Worm (Caenorhabditis elegans) whole organism, young adult: ENCODE data around the gene C24H10.3.

ENCODE experiments used
- C17E4.6 ChIP-seq: fragments of 200-800 bp; sonication (Bioruptor generic); IDR thresholded peaks from 2 replicates; pipeline ENCODE4 v1.3.6; 2022; ENCODE audit warnings: missing genetic modification reagents, missing genetic modification characterization, missing compliant biosample characterization
- F37B4.10 ChIP-seq: fragments of 200-800 bp; sonication (Bioruptor generic); IDR thresholded peaks from 2 replicates; pipeline ENCODE4 v1.3.6; 2022; ENCODE audit warnings: missing genetic modification characterization, missing compliant biosample characterization
- F39B2.1 ChIP-seq: fragments of 200-800 bp; sonication (Bioruptor generic); IDR thresholded peaks from 2 replicates; pipeline ENCODE4 v1.3.6; 2022; ENCODE audit warnings: missing genetic modification reagents, missing genetic modification characterization, missing compliant biosample characterization
- F57A8.1 ChIP-seq: fragments of 200-800 bp; sonication (Bioruptor generic); optimal IDR thresholded peaks from 2 replicates; lab custom pipeline; 2018; ENCODE audit warnings: mild to moderate bottlenecking, missing genetic modification characterization, moderate library complexity, missing compliant biosample characterization
- Y67H2A.10 ChIP-seq: fragments of 200-800 bp; sonication (Bioruptor generic); conservative IDR thresholded peaks from 2 replicates; pipeline ENCODE4 v1.3.6; 2022; ENCODE audit warnings: missing genetic modification reagents, missing genetic modification characterization, missing compliant biosample characterization
- ZK185.1 ChIP-seq: sonication (generic microtip); optimal IDR thresholded peaks from 2 replicates; lab custom pipeline; 2016; ENCODE audit warnings: mild to moderate bottlenecking, missing genetic modification characterization, missing compliant biosample characterization; ENCODE audit not compliant: poor library complexity, severe bottlenecking
- ama-1 ChIP-seq, 3 experiments: fragments of 150-350 bp in 1 of 3; sonication (generic microtip) in 2 of 3; optimal IDR thresholded peaks; 2 replicates each; lab custom pipeline; 2014 to 2018; ENCODE audit warnings: missing biosample characterization in 2 of 3, missing genetic modification characterization in 2 of 3, missing genetic modification reagents in 2 of 3
- attf-3 ChIP-seq: fragments of 200-800 bp; sonication (Bioruptor generic); conservative IDR thresholded peaks from 2 replicates; pipeline ENCODE4 v1.3.6; 2022; ENCODE audit warnings: missing genetic modification reagents, missing genetic modification characterization, missing compliant biosample characterization
- bed-1 ChIP-seq: fragments of 200-800 bp; sonication (Bioruptor generic); IDR thresholded peaks from 2 replicates; pipeline ENCODE4 v1.3.6; 2022; ENCODE audit warnings: missing genetic modification reagents, missing genetic modification characterization, missing compliant biosample characterization
- cebp-1 ChIP-seq, 2 experiments: fragments of 200-800 bp in 1 of 2; sonication (Bioruptor generic) in 1 of 2; sonication (generic microtip) in 1 of 2; IDR thresholded peaks in 1 of 2; optimal IDR thresholded peaks in 1 of 2; 2 replicates each; pipeline versions ENCODE4 v1.3.6 to Lab custom; 2017 to 2022; ENCODE audit warnings: missing compliant biosample characterization in 2 of 2, missing genetic modification characterization in 2 of 2, mild to moderate bottlenecking in 1 of 2, missing genetic modification reagents in 1 of 2, moderate library complexity in 1 of 2
- ceh-100 ChIP-seq: fragments of 200-800 bp; sonication (Bioruptor generic); IDR thresholded peaks from 2 replicates; pipeline ENCODE4 v1.3.6; 2022; ENCODE audit warnings: missing genetic modification reagents, missing genetic modification characterization, missing compliant biosample characterization
- ceh-91 ChIP-seq: fragments of 200-800 bp; sonication (Bioruptor generic); IDR thresholded peaks from 2 replicates; pipeline ENCODE4 v1.3.6; 2022; ENCODE audit warnings: missing genetic modification reagents, missing genetic modification characterization, missing compliant biosample characterization
- dpl-1 ChIP-seq: fragments of 150-350 bp; optimal IDR thresholded peaks from 2 replicates; lab custom pipeline; 2014; ENCODE audit warnings: missing biosample characterization, missing genetic modification reagents, missing genetic modification characterization
- ekl-4 ChIP-seq: fragments of 200-800 bp; sonication (Bioruptor generic); IDR thresholded peaks from 2 replicates; pipeline ENCODE4 v1.3.6; 2022; ENCODE audit warnings: missing genetic modification reagents, missing genetic modification characterization, missing compliant biosample characterization
- him-1 ChIP-seq: sonication (generic microtip); optimal IDR thresholded peaks from 2 replicates; lab custom pipeline; 2016; ENCODE audit warnings: missing genotype, missing genetic modification reagents, missing genetic modification characterization, missing compliant biosample characterization
- hlh-26 ChIP-seq: fragments of 200-800 bp; sonication (Bioruptor generic); conservative IDR thresholded peaks from 2 replicates; pipeline ENCODE4 v1.3.6; 2022; ENCODE audit warnings: missing genetic modification reagents, missing genetic modification characterization, missing compliant biosample characterization
- hsf-1 ChIP-seq: fragments of 200-800 bp; sonication (Bioruptor generic); IDR thresholded peaks from 2 replicates; pipeline ENCODE4 v1.3.6; 2022; ENCODE audit warnings: missing genetic modification reagents, missing genetic modification characterization, missing compliant biosample characterization
- let-607 ChIP-seq, 2 experiments: fragments of 200-800 bp in 1 of 2; sonication (Bioruptor generic) in 1 of 2; sonication (generic microtip) in 1 of 2; optimal IDR thresholded peaks; 2 replicates each; lab custom pipeline; 2016 to 2018; ENCODE audit warnings: mild to moderate bottlenecking in 2 of 2, missing compliant biosample characterization in 2 of 2, missing genetic modification characterization in 2 of 2, moderate library complexity in 2 of 2, missing genotype in 1 of 2
- lin-40 ChIP-seq: sonication (generic microtip); optimal IDR thresholded peaks from 2 replicates; lab custom pipeline; 2016; ENCODE audit warnings: missing genetic modification characterization, mild to moderate bottlenecking, missing compliant biosample characterization, missing genotype, missing genetic modification reagents
- lin-54 ChIP-seq: fragments of 200-800 bp; sonication (Bioruptor generic); optimal IDR thresholded peaks from 2 replicates; lab custom pipeline; 2018; ENCODE audit warnings: mild to moderate bottlenecking, missing genetic modification characterization, missing compliant biosample characterization
- lir-1 ChIP-seq: fragments of 200-800 bp; sonication (Bioruptor generic); conservative IDR thresholded peaks from 2 replicates; pipeline ENCODE4 v1.3.6; 2022; ENCODE audit warnings: missing genetic modification reagents, missing genetic modification characterization, missing compliant biosample characterization
- lsy-27 ChIP-seq: sonication (generic microtip); optimal IDR thresholded peaks from 2 replicates; lab custom pipeline; 2017; ENCODE audit warnings: missing genetic modification characterization, mild to moderate bottlenecking, missing compliant biosample characterization, antibody characterized with exemption, missing genotype, borderline replicate concordance; ENCODE audit not compliant: insufficient read depth
- madf-3 ChIP-seq: fragments of 200-800 bp; sonication (Bioruptor generic); IDR thresholded peaks from 2 replicates; pipeline ENCODE4 v1.3.6; 2022; ENCODE audit warnings: missing genetic modification reagents, missing genetic modification characterization, missing compliant biosample characterization
- mes-4 ChIP-seq: sonication (generic microtip); optimal IDR thresholded peaks from 2 replicates; lab custom pipeline; 2016; ENCODE audit warnings: missing genotype, missing genetic modification characterization, missing compliant biosample characterization
- mxl-1 ChIP-seq: sonication (generic microtip); optimal IDR thresholded peaks from 2 replicates; lab custom pipeline; 2016; ENCODE audit warnings: missing genetic modification characterization, missing compliant biosample characterization
- nhr-120 ChIP-seq: fragments of 200-800 bp; sonication (Bioruptor generic); IDR thresholded peaks from 2 replicates; pipeline ENCODE4 v1.3.6; 2022; ENCODE audit warnings: missing genetic modification characterization, missing compliant biosample characterization
- nhr-80 ChIP-seq: sonication (generic microtip); optimal IDR thresholded peaks from 2 replicates; lab custom pipeline; 2016; ENCODE audit warnings: missing genetic modification characterization, missing compliant biosample characterization
- nhr-90 ChIP-seq: sonication (generic microtip); optimal IDR thresholded peaks from 2 replicates; lab custom pipeline; 2016; ENCODE audit warnings: missing genotype, mild to moderate bottlenecking, missing genetic modification characterization, missing compliant biosample characterization
- pha-4 ChIP-seq: fragments of 150-350 bp; sonication (generic microtip); optimal IDR thresholded peaks from 2 replicates; lab custom pipeline; 2014; ENCODE audit warnings: missing biosample characterization, missing genetic modification reagents, missing genetic modification characterization
- rcor-1 ChIP-seq: fragments of 200-800 bp; sonication (Bioruptor generic); IDR thresholded peaks from 2 replicates; pipeline ENCODE4 v1.3.6; 2022; ENCODE audit warnings: missing genetic modification reagents, missing genetic modification characterization, missing compliant biosample characterization
- sdz-38 ChIP-seq: sonication (generic microtip); optimal IDR thresholded peaks from 2 replicates; lab custom pipeline; 2016; ENCODE audit warnings: missing genotype, missing genetic modification characterization, missing compliant biosample characterization
- sea-2 ChIP-seq: fragments of 200-800 bp; sonication (Bioruptor generic); IDR thresholded peaks from 2 replicates; pipeline ENCODE4 v1.3.6; 2022; ENCODE audit warnings: missing genetic modification characterization, missing compliant biosample characterization
- snpc-1.3 ChIP-seq: sonication (generic microtip); optimal IDR thresholded peaks from 2 replicates; lab custom pipeline; 2017; ENCODE audit warnings: missing genetic modification characterization, mild to moderate bottlenecking, missing compliant biosample characterization, antibody characterized with exemption, moderate library complexity, missing genotype, missing genetic modification reagents; ENCODE audit not compliant: insufficient read depth
- snpc-3.4 ChIP-seq: sonication (generic microtip); optimal IDR thresholded peaks from 2 replicates; lab custom pipeline; 2017; ENCODE audit warnings: missing genetic modification characterization, mild to moderate bottlenecking, missing compliant biosample characterization, antibody characterized with exemption, moderate library complexity, missing genotype, missing genetic modification reagents
- tbx-9 ChIP-seq: sonication (generic microtip); optimal IDR thresholded peaks from 2 replicates; lab custom pipeline; 2016; ENCODE audit warnings: borderline replicate concordance, missing genetic modification characterization, inconsistent platforms, missing compliant biosample characterization
- tlf-1 ChIP-seq: fragments of 200-800 bp; sonication (Bioruptor generic); optimal IDR thresholded peaks from 2 replicates; lab custom pipeline; 2018; ENCODE audit warnings: mild to moderate bottlenecking, missing genetic modification characterization, missing compliant biosample characterization
- unc-62 ChIP-seq: fragments of 150-350 bp; optimal IDR thresholded peaks from 2 replicates; lab custom pipeline; 2014; ENCODE audit warnings: missing biosample characterization, missing genetic modification reagents, missing genetic modification characterization
- ztf-26 ChIP-seq: sonication (generic microtip); optimal IDR thresholded peaks from 2 replicates; lab custom pipeline; 2017; ENCODE audit warnings: missing genetic modification characterization, missing compliant biosample characterization

The C24H10.3 gene

DNA sequence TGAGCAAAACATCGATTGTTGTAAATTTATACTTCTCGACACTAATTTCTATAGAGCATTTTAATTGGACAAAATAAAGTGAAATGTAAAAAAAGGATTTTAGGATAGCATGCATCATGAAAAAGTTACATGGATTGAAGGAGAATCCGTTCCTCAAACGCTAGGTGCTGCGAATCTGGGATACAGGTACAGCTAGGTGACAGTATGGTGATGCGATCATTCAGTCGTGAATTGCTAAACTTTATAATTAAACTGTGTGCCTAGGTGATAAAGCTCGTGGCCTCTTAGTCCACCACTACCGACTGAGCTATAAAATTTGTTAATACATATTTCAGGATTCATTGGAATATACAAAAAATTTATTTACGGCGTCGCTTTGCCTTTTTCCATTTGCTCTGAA, 5.7 kb downstream of the C24H10.3 start:
- no peak for TF ChIP-seq nhr-120 (GFP tag; lab: Robert Waterston, UW)
- no peak for TF ChIP-seq tbx-9
- no peak for TF ChIP-seq lsy-27
- no peak for TF ChIP-seq cebp-1 (GFP tag; IDR thresholded peaks at IDR 0.05; lab: Robert Waterston, UW)
- TF ChIP-seq cebp-1 (tag; optimal IDR thresholded peaks at IDR 0.05; lab: Kevin White, UChicago) = no peak
- no peak for TF ChIP-seq attf-3 (GFP tag; lab: Robert Waterston, UW)
- no peak for TF ChIP-seq him-1 (tag; lab: Kevin White, UChicago)
- TF ChIP-seq unc-62 (GFP tag; lab: Kevin White, UChicago) = no peak
- no peak for TF ChIP-seq pha-4 (tag; lab: Kevin White, UChicago)
- TF ChIP-seq Y67H2A.10 (GFP tag; lab: Robert Waterston, UW) = no peak
- no peak for TF ChIP-seq F57A8.1 (GFP tag; lab: Kevin White, UChicago)
- TF ChIP-seq lir-1 = no peak
- TF ChIP-seq ZK185.1 (tag; lab: Kevin White, UChicago) = no peak
- TF ChIP-seq sdz-38 (tag; lab: Kevin White, UChicago) = no peak
- TF ChIP-seq ztf-26 (tag; lab: Kevin White, UChicago) = no peak
- TF ChIP-seq rcor-1 (GFP tag; lab: Robert Waterston, UW) = no peak
- TF ChIP-seq mes-4 (tag; lab: Kevin White, UChicago) = no peak
- TF ChIP-seq madf-3 (GFP tag; lab: Robert Waterston, UW) = no peak
- TF ChIP-seq mxl-1 (tag; lab: Kevin White, UChicago) = no peak
- TF ChIP-seq, all 124 proteins: peak for 0

DNA sequence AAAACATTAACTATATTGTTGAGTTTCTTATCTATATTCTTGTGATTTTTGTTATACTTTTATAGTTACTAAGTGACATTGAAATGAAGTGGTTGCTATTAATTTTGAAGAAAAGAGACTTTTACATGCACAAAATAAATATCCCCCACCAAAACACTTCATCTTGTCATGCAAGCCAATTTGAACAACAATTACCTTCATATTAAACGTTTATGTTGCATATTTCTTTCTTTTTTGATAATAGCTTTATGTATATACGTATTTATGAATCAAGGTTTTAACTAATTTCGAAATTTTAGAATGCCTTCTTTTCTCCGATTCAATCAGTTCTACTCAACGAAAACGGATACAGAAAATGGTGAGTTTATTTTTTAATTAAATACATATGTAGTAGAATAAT, 6.9 kb downstream of the C24H10.3 start, which contains the start of gene clc-7:
clc-7 (plus strand) TSS at position 301 of the 400 bp plus-strand sequence.
- TF ChIP-seq hsf-1 (GFP tag; lab: Robert Waterston, UW) (no peak), snpc-1.3 (tag; lab: Kevin White, UChicago) (no peak), F57A8.1 (GFP tag; lab: Kevin White, UChicago) (no peak)

DNA sequence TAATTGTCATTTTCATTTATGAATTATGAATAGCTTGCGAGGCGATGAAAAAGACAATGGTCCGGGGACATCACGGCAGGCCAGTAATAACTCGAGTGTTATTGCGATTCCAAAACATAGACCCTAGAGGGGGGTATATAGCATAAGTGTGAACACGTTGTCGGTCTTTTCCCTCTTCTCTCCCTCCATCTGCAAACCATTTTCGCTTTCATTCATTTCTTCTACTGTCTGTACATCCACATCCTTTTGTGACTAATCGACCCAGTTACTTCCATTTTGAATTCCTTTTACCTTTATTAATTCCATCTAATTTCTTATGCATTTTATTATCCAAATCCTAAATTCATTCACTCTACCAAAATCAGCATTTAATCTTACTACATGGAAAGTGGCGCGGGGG, 10.2 kb downstream of the C24H10.3 start:
- TF ChIP-seq madf-3 (GFP tag; lab: Robert Waterston, UW) = no peak
- TF ChIP-seq let-607 (tag; optimal IDR thresholded peaks at IDR 0.05; lab: Kevin White, UChicago) = no peak
- TF ChIP-seq bed-1 (GFP tag; lab: Robert Waterston, UW) = no peak
- TF ChIP-seq dpl-1 (GFP tag; lab: Kevin White, UChicago) = no peak
- no peak for TF ChIP-seq sdz-38 (tag; lab: Kevin White, UChicago)
- TF ChIP-seq tlf-1 (GFP tag; lab: Kevin White, UChicago) = no peak
- no peak for TF ChIP-seq ama-1 (optimal IDR thresholded peaks at IDR 0.05; lab: Kevin White, UChicago)
- no peak for TF ChIP-seq ama-1 (GFP tag; optimal IDR thresholded peaks at IDR 0.05; lab: Kevin White, UChicago)
- no peak for TF ChIP-seq F37B4.10
- TF ChIP-seq ceh-91 (GFP tag; lab: Robert Waterston, UW) = no peak
- TF ChIP-seq sea-2 (GFP tag; lab: Robert Waterston, UW) = no peak
- TF ChIP-seq lin-54 (GFP tag; lab: Kevin White, UChicago) = no peak
- no peak for TF ChIP-seq hlh-26 (GFP tag; lab: Robert Waterston, UW)
- no peak for TF ChIP-seq snpc-3.4 (tag; lab: Kevin White, UChicago)
- TF ChIP-seq nhr-80 (tag; lab: Kevin White, UChicago) = no peak
- TF ChIP-seq, all 124 proteins: peak for 0

DNA sequence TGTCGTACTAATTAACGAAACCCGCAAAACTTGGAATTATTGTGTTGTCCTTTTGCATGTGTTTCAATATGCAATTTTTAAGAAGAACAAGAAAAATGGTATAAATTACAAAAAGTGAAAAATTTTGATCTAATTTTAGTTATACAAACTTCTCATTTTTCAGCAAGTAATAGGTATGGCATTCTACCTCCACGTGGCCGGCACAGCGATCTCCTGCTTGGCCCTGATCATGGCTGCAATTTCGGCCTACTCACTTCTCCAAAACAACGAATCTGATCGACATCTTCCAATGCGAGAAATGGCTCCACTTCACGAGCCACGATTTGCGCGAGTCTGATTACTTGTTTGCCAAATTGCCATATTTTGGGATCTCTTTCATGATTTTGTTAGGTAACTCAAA, 13.0 kb downstream of the C24H10.3 start:
- TF ChIP-seq rcor-1 (GFP tag; lab: Robert Waterston, UW) (no peak), nhr-90 (tag; lab: Kevin White, UChicago) (no peak), C17E4.6 (GFP tag; lab: Robert Waterston, UW) (no peak), ekl-4 (GFP tag; lab: Robert Waterston, UW) (no peak), ceh-100 (GFP tag; lab: Robert Waterston, UW) (no peak), lin-40 (no peak), F39B2.1 (GFP tag; lab: Robert Waterston, UW) (no peak)
